Worm (Caenorhabditis elegans) whole organism, L1 larva: ENCODE measurements around the gene sra-32.

ENCODE experiments used
- ceh-82 ChIP-seq, 3 experiments: fragments of 150-350 bp in 1 of 3; sonication (generic microtip) in 2 of 3; optimal IDR thresholded peaks; 2 replicates each; lab custom pipeline; 2014 to 2017; ENCODE audit warnings: missing biosample characterization in 3 of 3, missing genetic modification characterization in 3 of 3
- dpl-1 ChIP-seq, 3 experiments: fragments of 150-350 bp in 2 of 3; sonication (generic microtip) in 1 of 3; optimal IDR thresholded peaks; 2 replicates each; lab custom pipeline; 2014 to 2017; ENCODE audit warnings: missing biosample characterization in 3 of 3, missing genetic modification characterization in 3 of 3, missing genetic modification reagents in 3 of 3
- hpl-2 ChIP-seq: fragments of 150-350 bp; optimal IDR thresholded peaks from 2 replicates; lab custom pipeline; 2014; ENCODE audit warnings: missing biosample characterization, missing genetic modification reagents, missing genetic modification characterization
- pax-3 ChIP-seq: fragments of 200-800 bp; sonication (Bioruptor generic); optimal IDR thresholded peaks from 2 replicates; lab custom pipeline; 2018; ENCODE audit warnings: mild to moderate bottlenecking, missing genetic modification characterization, moderate library complexity, missing compliant biosample characterization
- pqm-1 ChIP-seq: sonication (generic microtip); optimal IDR thresholded peaks from 3 replicates; lab custom pipeline; 2017; ENCODE audit warnings: missing biosample characterization, missing genetic modification characterization
- skn-1 ChIP-seq: fragments of 150-350 bp; optimal IDR thresholded peaks from 2 replicates; lab custom pipeline; 2014; ENCODE audit warnings: missing biosample characterization, missing genetic modification characterization
- ztf-4 ChIP-seq: fragments of 150-350 bp; optimal IDR thresholded peaks from 2 replicates; lab custom pipeline; 2014; ENCODE audit warnings: missing biosample characterization, missing genetic modification characterization

DNA sequence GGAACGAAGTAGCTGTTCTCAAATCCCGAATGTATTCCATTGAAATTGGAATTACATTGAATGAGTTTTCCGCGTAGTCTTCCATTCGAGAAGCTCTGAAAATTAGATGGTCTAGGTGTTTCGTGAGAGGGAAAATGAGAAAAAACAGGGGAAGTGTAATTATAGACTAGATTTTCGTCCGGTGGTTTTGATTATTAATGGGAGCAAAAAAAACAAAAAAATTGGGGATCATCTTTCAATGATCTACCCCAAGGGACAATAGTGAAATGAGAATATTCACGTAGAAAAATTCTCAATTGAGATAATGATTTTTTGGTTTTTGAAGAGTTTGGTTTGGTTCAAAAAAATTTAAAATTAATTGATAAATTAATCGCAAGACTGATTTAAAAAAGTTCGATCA, at the start of gene sra-32:
- TF ChIP-seq skn-1 (tag; lab: Kevin White, UChicago) = no peak
- TF ChIP-seq hpl-2 (GFP tag; lab: Kevin White, UChicago) = no peak
- TF ChIP-seq ceh-82 (tag; optimal IDR thresholded peaks at IDR 0.05; lab: Kevin White, UChicago) = no peak
- TF ChIP-seq ztf-4 (tag; lab: Kevin White, UChicago) = no peak
- TF ChIP-seq pax-3 = no peak
- no peak for TF ChIP-seq dpl-1 (GFP tag; optimal IDR thresholded peaks at IDR 0.05; lab: Kevin White, UChicago)
- TF ChIP-seq pqm-1 (tag; lab: Kevin White, UChicago) = no peak
